Worm (Caenorhabditis elegans) whole organism, L1 larva: ENCODE measurements around the gene elpc-4.
A peak's percentile ranks its signal among the peaks of the same experiment; 100 is the strongest.

Experiments used
- C34B4.2 ChIP-seq: sonication (generic microtip); optimal IDR thresholded peaks from 2 replicates; lab custom pipeline; 2017; ENCODE audit warnings: mild to moderate bottlenecking, missing genetic modification characterization, missing compliant biosample characterization
- F16B12.6 ChIP-seq: fragments of 150-350 bp; optimal IDR thresholded peaks from 2 replicates; lab custom pipeline; 2014; ENCODE audit warnings: missing biosample characterization, missing genetic modification characterization
- alr-1 ChIP-seq: fragments of 200-800 bp; sonication (Bioruptor generic); optimal IDR thresholded peaks from 2 replicates; lab custom pipeline; 2018; ENCODE audit warnings: borderline replicate concordance, mild to moderate bottlenecking, missing genetic modification characterization, missing compliant biosample characterization
- ceh-63 ChIP-seq: fragments of 200-800 bp; sonication (Bioruptor generic); optimal IDR thresholded peaks from 2 replicates; lab custom pipeline; 2018; ENCODE audit warnings: mild to moderate bottlenecking, missing genetic modification characterization, missing compliant biosample characterization
- ceh-88 ChIP-seq: fragments of 200-800 bp; sonication (Bioruptor generic); IDR thresholded peaks from 2 replicates; pipeline ENCODE4 v1.3.6; 2022; ENCODE audit warnings: missing genetic modification characterization, missing compliant biosample characterization
- ces-1 ChIP-seq: fragments of 150-350 bp; optimal IDR thresholded peaks from 2 replicates; lab custom pipeline; 2014; ENCODE audit warnings: missing biosample characterization, missing genetic modification reagents, missing genetic modification characterization
- dpl-1 ChIP-seq, 3 experiments: fragments of 150-350 bp in 2 of 3; sonication (generic microtip) in 1 of 3; optimal IDR thresholded peaks; 2 replicates each; lab custom pipeline; 2014 to 2017; ENCODE audit warnings: missing biosample characterization in 3 of 3, missing genetic modification characterization in 3 of 3, missing genetic modification reagents in 3 of 3
- dsc-1 ChIP-seq: sonication (generic microtip); optimal IDR thresholded peaks from 2 replicates; lab custom pipeline; 2016; ENCODE audit warnings: mild to moderate bottlenecking, missing genetic modification characterization, missing compliant biosample characterization
- efl-1 ChIP-seq, 4 experiments: fragments of 150-350 bp; optimal IDR thresholded peaks in 3 of 4; peaks in 1 of 4; 1 replicate in 1 of 4; 2 replicates in 3 of 4; lab custom pipeline; 2014; ENCODE audit warnings: missing biosample characterization in 2 of 4, missing genetic modification characterization in 2 of 4, missing genetic modification reagents in 2 of 4
- elt-3 ChIP-seq, 6 experiments: fragments of 150-350 bp in 1 of 6; sonication (generic microtip); optimal IDR thresholded peaks; 2 replicates each; lab custom pipeline; 2017 to 2018; ENCODE audit warnings: missing biosample characterization in 6 of 6, missing genetic modification characterization in 6 of 6, inconsistent platforms in 1 of 6
- fkh-10 ChIP-seq: sonication (generic microtip); optimal IDR thresholded peaks from 2 replicates; lab custom pipeline; 2017; ENCODE audit warnings: missing biosample characterization, missing genetic modification reagents, missing genetic modification characterization
- fkh-4 ChIP-seq: sonication (generic microtip); optimal IDR thresholded peaks from 2 replicates; lab custom pipeline; 2016; ENCODE audit warnings: missing compliant biosample characterization, missing genetic modification characterization, borderline replicate concordance
- fkh-8 ChIP-seq: sonication (generic microtip); optimal IDR thresholded peaks from 2 replicates; lab custom pipeline; 2016; ENCODE audit warnings: mild to moderate bottlenecking, missing genetic modification characterization, missing compliant biosample characterization
- hlh-17 ChIP-seq: fragments of 200-800 bp; sonication (Bioruptor generic); optimal IDR thresholded peaks from 2 replicates; lab custom pipeline; 2018; ENCODE audit warnings: missing genetic modification characterization, mild to moderate bottlenecking, missing compliant biosample characterization, moderate library complexity, borderline replicate concordance
- hlh-4 ChIP-seq: sonication (generic microtip); optimal IDR thresholded peaks from 2 replicates; lab custom pipeline; 2016; ENCODE audit warnings: mild to moderate bottlenecking, missing genetic modification characterization, missing compliant biosample characterization
- irx-1 ChIP-seq: sonication (generic microtip); optimal IDR thresholded peaks from 2 replicates; lab custom pipeline; 2016; ENCODE audit warnings: missing genetic modification characterization, missing compliant biosample characterization
- jun-1 ChIP-seq: fragments of 150-350 bp; optimal IDR thresholded peaks from 2 replicates; lab custom pipeline; 2014; ENCODE audit warnings: missing biosample characterization, missing genetic modification reagents, missing genetic modification characterization
- lin-13 ChIP-seq: fragments of 150-350 bp; optimal IDR thresholded peaks from 2 replicates; lab custom pipeline; 2014; ENCODE audit warnings: missing biosample characterization, missing genetic modification reagents, missing genetic modification characterization
- lin-14 ChIP-seq: fragments of 200-800 bp; sonication (Bioruptor generic); optimal IDR thresholded peaks from 2 replicates; lab custom pipeline; 2018; ENCODE audit warnings: mild to moderate bottlenecking, missing genetic modification characterization, moderate library complexity, missing compliant biosample characterization
- lin-35 ChIP-seq, 2 experiments: fragments of 150-350 bp; optimal IDR thresholded peaks; 2 replicates each; lab custom pipeline; 2014; ENCODE audit warnings: missing biosample characterization in 2 of 2, missing genetic modification characterization in 2 of 2, missing genetic modification reagents in 2 of 2
- lin-39 ChIP-seq: fragments of 150-350 bp; optimal IDR thresholded peaks from 2 replicates; lab custom pipeline; 2014; ENCODE audit warnings: missing biosample characterization, missing genetic modification reagents, missing genetic modification characterization
- lir-3 ChIP-seq: sonication (generic microtip); optimal IDR thresholded peaks from 2 replicates; lab custom pipeline; 2016; ENCODE audit warnings: mild to moderate bottlenecking, missing genetic modification characterization, moderate library complexity, missing compliant biosample characterization; ENCODE audit not compliant: poor library complexity
- mdl-1 ChIP-seq, 2 experiments: fragments of 150-350 bp; optimal IDR thresholded peaks; 2 replicates each; lab custom pipeline; 2014 to 2017; ENCODE audit warnings: missing biosample characterization in 2 of 2, missing genetic modification characterization in 2 of 2, inconsistent platforms in 1 of 2
- nhr-11 ChIP-seq: fragments of 150-350 bp; optimal IDR thresholded peaks from 2 replicates; lab custom pipeline; 2014; ENCODE audit warnings: missing biosample characterization, missing genetic modification characterization
- nhr-12 ChIP-seq: sonication (generic microtip); optimal IDR thresholded peaks from 2 replicates; lab custom pipeline; 2017; ENCODE audit warnings: missing biosample characterization, missing genetic modification characterization
- nhr-19 ChIP-seq: fragments of 200-800 bp; sonication (Bioruptor generic); conservative IDR thresholded peaks from 2 replicates; pipeline ENCODE4 v1.3.6; 2022; ENCODE audit warnings: missing genetic modification characterization, missing compliant biosample characterization
- nhr-20 ChIP-seq: sonication (generic microtip); optimal IDR thresholded peaks from 2 replicates; lab custom pipeline; 2016; ENCODE audit warnings: mild to moderate bottlenecking, missing genetic modification characterization, missing compliant biosample characterization
- nhr-237 ChIP-seq: fragments of 150-350 bp; optimal IDR thresholded peaks from 2 replicates; lab custom pipeline; 2014; ENCODE audit warnings: missing biosample characterization, missing genetic modification characterization
- nhr-28 ChIP-seq: fragments of 150-350 bp; optimal IDR thresholded peaks from 2 replicates; lab custom pipeline; 2014; ENCODE audit warnings: missing biosample characterization, missing genetic modification characterization
- nhr-47 ChIP-seq: sonication (generic microtip); optimal IDR thresholded peaks from 2 replicates; lab custom pipeline; 2016; ENCODE audit warnings: mild to moderate bottlenecking, missing genetic modification characterization, moderate library complexity, missing compliant biosample characterization
- nhr-71 ChIP-seq: sonication (generic microtip); optimal IDR thresholded peaks from 2 replicates; lab custom pipeline; 2016; ENCODE audit warnings: mild to moderate bottlenecking, missing genetic modification characterization, moderate library complexity, missing compliant biosample characterization
- nhr-84 ChIP-seq: sonication (generic microtip); optimal IDR thresholded peaks from 2 replicates; lab custom pipeline; 2017; ENCODE audit warnings: missing biosample characterization, missing genetic modification characterization
- nhr-90 ChIP-seq: sonication (generic microtip); optimal IDR thresholded peaks from 2 replicates; lab custom pipeline; 2016; ENCODE audit warnings: mild to moderate bottlenecking, missing genetic modification characterization, missing compliant biosample characterization; ENCODE audit not compliant: poor library complexity
- pqm-1 ChIP-seq: sonication (generic microtip); optimal IDR thresholded peaks from 3 replicates; lab custom pipeline; 2017; ENCODE audit warnings: missing biosample characterization, missing genetic modification characterization
- skn-1 ChIP-seq: fragments of 150-350 bp; optimal IDR thresholded peaks from 2 replicates; lab custom pipeline; 2014; ENCODE audit warnings: missing biosample characterization, missing genetic modification characterization
- snpc-4 ChIP-seq: fragments of 150-350 bp; optimal IDR thresholded peaks from 2 replicates; lab custom pipeline; 2014; ENCODE audit warnings: missing biosample characterization, missing genetic modification characterization
- snu-23 ChIP-seq: sonication (generic microtip); optimal IDR thresholded peaks from 2 replicates; lab custom pipeline; 2016; ENCODE audit warnings: missing genetic modification characterization, missing compliant biosample characterization
- sox-4 ChIP-seq: sonication (generic microtip); optimal IDR thresholded peaks from 2 replicates; lab custom pipeline; 2016; ENCODE audit warnings: missing genetic modification characterization, missing compliant biosample characterization
- unc-130 ChIP-seq: fragments of 150-350 bp; optimal IDR thresholded peaks from 2 replicates; lab custom pipeline; 2017; ENCODE audit warnings: missing biosample characterization, missing genetic modification characterization, inconsistent platforms
- unc-62 ChIP-seq: fragments of 150-350 bp; optimal IDR thresholded peaks from 2 replicates; lab custom pipeline; 2014; ENCODE audit warnings: missing biosample characterization, missing genetic modification reagents, missing genetic modification characterization
- unc-86 ChIP-seq: sonication (generic microtip); optimal IDR thresholded peaks from 2 replicates; lab custom pipeline; 2016; ENCODE audit warnings: missing genetic modification characterization, missing compliant biosample characterization
- unc-98 ChIP-seq: fragments of 200-800 bp; sonication (Bioruptor generic); IDR thresholded peaks from 2 replicates; pipeline ENCODE4 v1.3.6; 2022; ENCODE audit warnings: missing genetic modification characterization, missing compliant biosample characterization
- zag-1 ChIP-seq: fragments of 150-350 bp; optimal IDR thresholded peaks from 2 replicates; lab custom pipeline; 2014; ENCODE audit warnings: missing biosample characterization, missing genetic modification characterization
- ztf-4 ChIP-seq: fragments of 150-350 bp; optimal IDR thresholded peaks from 2 replicates; lab custom pipeline; 2014; ENCODE audit warnings: missing biosample characterization, missing genetic modification characterization

The elpc-4 gene

DNA sequence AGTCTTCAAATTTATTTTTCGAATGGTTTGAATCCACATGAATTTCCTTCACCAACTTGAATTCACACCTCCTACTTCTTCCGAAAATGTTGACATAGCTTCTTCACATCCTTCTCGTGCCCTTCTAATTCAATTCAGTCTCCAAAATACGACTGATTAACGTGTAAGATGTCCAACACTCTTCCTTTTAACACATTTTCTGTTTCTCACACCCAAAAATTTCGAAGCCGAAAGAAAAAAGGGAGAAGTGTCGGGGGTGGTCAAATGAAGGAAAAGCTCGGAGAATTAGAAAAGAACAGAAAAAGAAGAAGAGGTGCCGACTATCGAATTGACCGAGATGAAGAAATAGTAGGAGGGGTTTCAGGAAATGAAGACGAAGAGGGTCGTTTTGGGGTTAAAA is 35.9 kb downstream of the elpc-4 start:
- TF ChIP-seq nhr-20 (no peak), lin-14 (peak; percentile 61), ztf-4 (no peak)

DNA sequence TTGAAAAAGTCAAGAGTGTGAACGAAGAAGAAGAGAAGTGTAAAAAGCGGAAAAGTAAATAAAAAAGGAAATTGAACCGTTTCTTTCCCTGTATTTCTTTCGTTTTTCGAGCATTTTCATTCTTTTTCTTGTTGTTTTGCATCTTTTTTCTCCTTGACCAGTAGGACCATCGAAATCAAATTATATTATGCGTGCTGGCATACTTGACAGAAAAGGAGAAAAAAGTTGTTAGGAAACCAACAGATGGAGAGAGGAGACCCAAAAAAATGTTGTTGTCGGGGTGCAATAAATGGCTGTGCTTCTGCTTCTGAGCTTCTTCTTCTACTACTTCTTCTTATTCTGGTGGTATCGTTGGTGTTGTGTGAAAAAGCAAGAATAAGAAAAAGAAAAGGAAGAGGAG is 37.2 kb downstream of the elpc-4 start:
- peak; percentile 25 for TF ChIP-seq lin-14
- no peak for TF ChIP-seq ces-1

DNA sequence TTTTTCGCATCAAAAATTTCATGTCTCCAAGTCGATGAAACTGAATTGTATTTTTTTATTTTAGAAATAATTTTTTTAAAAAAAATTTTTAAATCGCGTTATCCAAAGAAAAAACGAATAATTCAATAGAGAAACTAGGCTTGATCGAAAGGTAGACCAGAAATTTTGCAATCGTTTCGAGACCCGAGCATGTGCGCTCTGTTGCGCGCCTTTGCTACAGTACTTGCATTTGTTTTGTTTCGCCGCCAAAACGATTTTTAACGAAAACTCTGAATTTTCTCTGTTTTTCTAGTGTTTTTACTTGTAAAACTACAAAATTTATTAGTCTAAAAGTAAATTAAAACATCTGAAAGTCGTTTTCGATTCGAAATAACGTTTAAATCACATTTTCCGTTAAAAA is 44.5 kb downstream of the elpc-4 start:
- TF ChIP-seq ces-1 (no peak), jun-1 (tag; lab: Kevin White, UChicago) (no peak), snu-23 (GFP tag; lab: Kevin White, UChicago) (no peak), nhr-90 (tag; lab: Kevin White, UChicago) (no peak), snpc-4 (no peak), ceh-63 (no peak), unc-86 (tag; lab: Kevin White, UChicago) (no peak), nhr-71 (no peak), fkh-10 (GFP tag; lab: Kevin White, UChicago) (no peak), nhr-12 (tag; lab: Kevin White, UChicago) (no peak), nhr-47 (tag; lab: Kevin White, UChicago) (no peak), sox-4 (tag; lab: Kevin White, UChicago) (no peak), mdl-1 (tag; optimal IDR thresholded peaks at IDR 0.05; lab: Kevin White, UChicago) (no peak)
- TF ChIP-seq, all 84 proteins: peak for 0

DNA sequence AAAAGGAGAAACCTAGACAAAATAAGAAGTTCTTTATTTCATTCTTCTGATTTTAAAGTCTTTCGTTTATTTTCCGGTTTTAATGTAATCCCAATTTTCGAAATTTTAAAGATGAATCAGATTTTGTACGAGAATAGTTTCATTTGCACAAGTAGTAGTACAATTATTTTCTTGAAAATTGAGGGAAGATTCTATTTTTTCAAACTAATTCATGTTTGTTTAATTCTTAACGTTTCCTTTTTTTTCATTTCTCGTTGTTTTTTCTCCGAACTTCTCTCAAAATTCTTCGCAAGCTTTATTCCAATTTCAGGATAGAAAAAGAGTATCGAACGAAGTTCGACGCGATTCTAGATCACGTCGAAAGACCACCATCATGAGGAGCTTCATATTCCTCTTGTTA is 45.6 kb downstream of the elpc-4 start, which contains the start of gene sax-7:
sax-7 (plus strand) TSS at position 301 of the 400 bp plus-strand sequence.
- TF ChIP-seq nhr-12 (tag; lab: Kevin White, UChicago) (no peak), dpl-1 (GFP tag; optimal IDR thresholded peaks at IDR 0.05; lab: Kevin White, UChicago) (no peak), nhr-47 (tag; lab: Kevin White, UChicago) (no peak), nhr-84 (tag; lab: Kevin White, UChicago) (no peak), C34B4.2 (no peak), sox-4 (tag; lab: Kevin White, UChicago) (no peak), hlh-4 (no peak), nhr-237 (no peak), zag-1 (no peak)

DNA sequence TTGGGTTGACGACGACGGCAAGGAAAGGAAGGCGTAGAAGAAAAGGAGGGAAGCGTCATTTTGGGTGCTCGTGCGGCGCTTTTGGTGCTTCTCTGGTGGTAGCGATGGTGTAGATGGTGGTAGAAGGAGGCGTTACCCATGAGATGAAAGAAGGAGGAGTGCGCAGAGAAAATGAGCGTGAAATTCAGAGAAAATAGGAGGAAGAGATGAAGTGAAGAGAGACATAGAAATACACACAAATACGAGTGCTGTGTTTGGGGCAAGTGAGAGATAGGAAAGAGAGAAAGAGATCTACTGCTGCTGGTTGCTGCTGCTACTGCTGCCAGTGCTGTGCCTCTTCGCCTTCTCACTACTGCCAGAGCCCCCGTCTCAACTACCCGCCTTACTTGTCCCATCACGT is 49.8 kb downstream of the elpc-4 start:
- no peak for TF ChIP-seq nhr-11
- no peak for TF ChIP-seq ceh-88
- no peak for TF ChIP-seq elt-3 (tag; optimal IDR thresholded peaks at IDR 0.05; lab: Kevin White, UChicago)
- no peak for TF ChIP-seq F16B12.6 (tag; lab: Kevin White, UChicago)
- TF ChIP-seq fkh-8 (tag; lab: Kevin White, UChicago), result peak; percentile 70
- TF ChIP-seq fkh-10 (GFP tag; lab: Kevin White, UChicago), result no peak
- TF ChIP-seq pqm-1 (tag; lab: Kevin White, UChicago), result no peak
- TF ChIP-seq unc-98 (GFP tag; lab: Robert Waterston, UW), result no peak
- TF ChIP-seq lir-3, result peak; percentile 14
- no peak for TF ChIP-seq lin-13
- no peak for TF ChIP-seq snpc-4
- no peak for TF ChIP-seq skn-1 (tag; lab: Kevin White, UChicago)
- peak; percentile 34 for TF ChIP-seq nhr-47 (tag; lab: Kevin White, UChicago)
- TF ChIP-seq nhr-28 (tag; lab: Kevin White, UChicago), result no peak
- TF ChIP-seq unc-86 (tag; lab: Kevin White, UChicago), result peak; percentile 24
- peak; percentile 18 to 42 for TF ChIP-seq efl-1 (optimal IDR thresholded peaks at IDR 0.05; lab: Kevin White, UChicago)
- TF ChIP-seq efl-1 (GFP tag; optimal IDR thresholded peaks at IDR 0.05 in 1 of 2; lab: Kevin White, UChicago), result no peak
- TF ChIP-seq irx-1, result no peak
- no peak for TF ChIP-seq nhr-19 (GFP tag; lab: Robert Waterston, UW)
- TF ChIP-seq unc-130 (tag; lab: Kevin White, UChicago), result no peak
- TF ChIP-seq snu-23 (GFP tag; lab: Kevin White, UChicago), result peak; percentile 52
- TF ChIP-seq hlh-17 (GFP tag; lab: Kevin White, UChicago), result no peak
- TF ChIP-seq alr-1 (tag; lab: Kevin White, UChicago), result no peak
- TF ChIP-seq lin-35 (GFP tag; optimal IDR thresholded peaks at IDR 0.05; lab: Kevin White, UChicago), result peak in 1 of 2 experiments; percentile 7
- TF ChIP-seq unc-62, result no peak
- no peak for TF ChIP-seq fkh-4 (tag; lab: Kevin White, UChicago)
- no peak for TF ChIP-seq ceh-63
- peak; percentile 31 for TF ChIP-seq dsc-1 (tag; lab: Kevin White, UChicago)
- peak; percentile 79 for TF ChIP-seq lin-14
- peak; percentile 26 for TF ChIP-seq nhr-20
- TF ChIP-seq lin-39 (tag; lab: Kevin White, UChicago), result no peak
